Worm (Caenorhabditis elegans) whole organism, dauer: ENCODE data around the gene Y81B9A.1.

Source experiments
- unc-62 ChIP-seq: sonication (generic microtip); optimal IDR thresholded peaks from 2 replicates; lab custom pipeline; 2017; ENCODE audit warnings: missing biosample characterization, missing genetic modification reagents, missing genetic modification characterization

Gene Y81B9A.1

DNA sequence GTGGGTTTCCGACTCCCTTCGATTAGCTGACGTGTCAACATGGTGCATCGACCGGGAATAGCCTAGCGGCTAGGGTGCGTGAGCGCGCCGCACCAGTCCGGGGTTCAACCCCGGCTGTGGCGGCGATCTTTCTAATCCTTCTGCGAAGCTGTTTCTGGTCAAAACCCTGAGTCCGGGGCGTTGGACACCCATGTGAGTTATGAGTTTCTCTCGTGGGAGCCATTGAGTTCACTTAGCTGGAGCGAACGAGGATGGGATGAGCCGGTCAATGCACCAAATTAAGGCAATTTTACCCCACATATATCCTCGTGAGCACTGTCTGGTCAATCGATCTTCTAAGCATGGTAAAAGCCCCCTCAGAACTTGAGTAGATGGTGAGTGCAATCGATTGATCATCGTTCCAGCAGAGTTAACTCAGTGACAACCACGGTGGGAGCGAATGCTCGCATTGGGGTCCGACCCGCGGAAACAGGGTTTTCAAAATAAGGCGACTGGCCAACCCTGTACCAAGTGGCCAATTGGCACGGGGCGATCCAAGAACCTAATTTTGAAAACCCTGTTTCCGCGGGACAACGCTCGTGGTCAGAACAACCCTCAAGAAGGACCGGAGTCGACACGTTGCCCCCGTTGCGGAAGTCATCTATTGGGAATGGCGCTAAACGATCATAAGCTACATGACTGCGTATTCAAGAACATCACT lies at the start of gene Y81B9A.1:
TSS of gene Y81B9A.1 (plus strand) at position 650 of the 700 bp plus-strand sequence.
- no peak for TF ChIP-seq unc-62 (GFP tag; lab: Kevin White, UChicago)

- no peak for TF ChIP-seq unc-62 (GFP tag; lab: Kevin White, UChicago)
Observed at ce11 chrX:9145848-9146247, 46.4 kb upstream of the Y81B9A.1 start, which contains the start of gene B0563.5. Gene B0563.5 (plus strand): TSS chrX:9146148.

ce11 chrX:9146953-9147352 lies 45.3 kb upstream of the Y81B9A.1 start:
- no peak for TF ChIP-seq unc-62 (GFP tag; lab: Kevin White, UChicago)

- no peak for TF ChIP-seq unc-62 (GFP tag; lab: Kevin White, UChicago)
Observed at ce11 chrX:9150269-9150744, 41.9 kb upstream of the Y81B9A.1 start, which contains the start of gene tmbi-4. Gene tmbi-4 (plus strand): TSS chrX:9150694.

- TF ChIP-seq unc-62 (GFP tag; lab: Kevin White, UChicago) = no peak
Observed at ce11 chrX:9154216-9154615, 38.0 kb upstream of the Y81B9A.1 start, which contains the start of gene B0563.7. Gene B0563.7 (minus strand): TSS chrX:9154316.

DNA sequence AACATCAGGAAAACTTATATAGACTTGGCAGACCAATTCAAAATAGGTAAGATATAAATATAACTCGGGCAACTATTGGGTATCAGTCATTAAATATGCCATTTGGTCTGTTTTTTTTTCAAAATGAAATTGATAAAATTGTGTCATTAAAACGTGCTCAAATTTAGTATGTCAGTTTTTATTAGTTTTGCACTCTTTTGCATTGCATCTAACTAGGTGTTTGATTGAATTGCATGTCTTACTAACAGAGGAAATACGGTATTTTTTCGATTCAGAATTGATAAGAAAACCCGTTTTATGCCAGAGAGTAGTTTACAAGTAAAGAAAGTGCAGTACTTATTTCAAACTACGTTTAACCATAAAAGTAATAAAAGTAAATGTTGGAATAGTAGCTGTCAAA lies 36.5 kb upstream of the Y81B9A.1 start:
- no peak for TF ChIP-seq unc-62 (GFP tag; lab: Kevin White, UChicago)

DNA sequence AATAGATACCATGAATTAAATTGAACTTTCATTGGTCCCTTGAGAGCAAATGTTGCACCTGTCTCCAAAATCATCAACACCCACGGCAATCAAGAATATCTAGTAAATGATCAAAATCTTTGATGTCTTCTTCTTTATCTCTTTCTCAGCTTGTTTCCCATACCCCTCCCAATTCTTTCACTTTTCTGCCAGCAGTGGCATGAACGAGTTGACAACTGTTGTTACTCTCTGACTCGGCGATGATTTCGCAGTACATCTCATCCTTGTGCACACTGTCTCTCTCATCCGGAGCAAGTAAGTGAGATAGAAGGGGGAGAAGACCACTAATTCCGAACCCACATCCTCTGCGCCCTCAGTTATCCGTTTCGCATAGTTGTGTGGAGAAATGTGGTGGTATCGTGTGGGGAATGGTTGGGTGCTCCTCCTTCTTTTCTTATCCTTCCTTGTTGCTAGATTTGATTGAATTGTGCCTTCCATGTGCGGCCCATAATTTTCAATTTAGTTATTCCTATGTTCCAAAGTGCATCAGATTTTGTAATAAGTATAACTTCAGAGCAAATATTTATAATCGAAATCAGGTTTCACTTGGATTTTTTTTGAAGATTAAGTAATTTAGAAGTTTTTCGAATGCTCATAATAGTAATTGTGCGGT lies 30.9 kb upstream of the Y81B9A.1 start:
- TF ChIP-seq unc-62 (GFP tag; lab: Kevin White, UChicago) = no peak

DNA sequence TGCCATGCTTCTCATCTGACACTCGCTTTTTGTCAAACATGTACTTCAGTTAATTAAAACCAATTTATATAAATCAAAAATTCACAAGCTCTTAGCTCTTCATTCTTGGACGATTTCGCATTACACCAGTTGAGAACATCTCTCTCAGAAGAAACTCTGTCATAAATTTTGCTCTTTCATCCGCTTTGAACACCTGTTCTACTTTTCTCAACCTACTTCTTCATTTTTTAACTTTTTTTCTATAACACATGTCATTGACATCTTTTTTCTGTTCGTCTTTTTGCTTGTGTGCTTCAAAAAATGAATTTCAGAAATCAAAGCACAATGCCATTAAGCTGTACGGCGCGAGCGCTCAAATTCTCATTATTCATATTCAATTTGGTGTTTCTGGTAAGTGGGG lies 29.4 kb upstream of the Y81B9A.1 start, which contains the start of gene tsp-11:
TSS of gene tsp-11 (plus strand) at position 301 of the 400 bp plus-strand sequence.
- TF ChIP-seq unc-62 (GFP tag; lab: Kevin White, UChicago) = no peak

DNA sequence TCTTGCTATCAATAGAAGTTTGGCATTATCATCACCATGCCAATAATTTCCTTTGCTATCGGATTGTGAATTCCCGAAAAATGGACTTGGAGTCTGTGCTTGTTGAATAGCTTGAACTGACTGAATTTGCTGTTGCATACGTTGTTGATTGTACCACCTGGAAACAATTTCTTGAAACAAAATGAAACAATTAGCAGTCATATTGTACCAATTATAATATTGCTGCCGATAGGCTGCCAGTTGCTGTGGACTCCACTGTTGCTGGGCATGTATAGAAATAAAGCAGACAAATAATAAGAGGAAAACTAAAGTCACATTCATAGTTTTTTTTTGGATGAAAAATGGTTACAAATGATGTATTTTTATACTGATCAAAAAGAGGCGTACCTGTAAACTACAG lies 25.3 kb upstream of the Y81B9A.1 start, which contains the start of gene B0563.10:
TSS of gene B0563.10 (minus strand) at position 325 of the 400 bp plus-strand sequence.
- no peak for TF ChIP-seq unc-62 (GFP tag; lab: Kevin White, UChicago)

- TF ChIP-seq unc-62 (GFP tag; lab: Kevin White, UChicago) = no peak
Observed at ce11 chrX:9168239-9168638, 24.0 kb upstream of the Y81B9A.1 start, which contains the start of gene B0563.9. Gene B0563.9 (plus strand): TSS chrX:9168539.

DNA sequence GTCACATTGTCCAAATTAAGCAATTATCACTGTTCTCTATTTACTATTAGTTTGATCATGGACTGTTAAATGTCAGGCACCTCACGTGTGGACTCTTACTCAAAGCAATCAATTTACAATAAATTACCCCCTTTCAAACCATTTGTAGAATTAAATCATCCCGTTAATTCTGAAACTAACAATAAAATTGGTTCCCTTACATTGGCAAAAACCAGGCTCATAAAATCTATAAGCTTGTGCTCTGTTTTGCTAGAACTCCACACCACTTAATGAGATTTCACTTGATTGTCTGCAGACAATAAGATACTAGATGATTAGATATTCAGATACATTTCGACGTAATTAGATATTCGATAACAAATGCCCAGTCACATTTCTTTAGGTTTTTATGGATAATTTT lies 22.2 kb upstream of the Y81B9A.1 start:
- TF ChIP-seq unc-62 (GFP tag; lab: Kevin White, UChicago) = no peak

- TF ChIP-seq unc-62 (GFP tag; lab: Kevin White, UChicago) = no peak
Observed at ce11 chrX:9171241-9171640, 21.0 kb upstream of the Y81B9A.1 start, which contains the start of gene B0563.1. Gene B0563.1 (plus strand): TSS chrX:9171541.

- no peak for TF ChIP-seq unc-62 (GFP tag; lab: Kevin White, UChicago)
Observed at ce11 chrX:9172278-9172677, 20.0 kb upstream of the Y81B9A.1 start, which contains the start of gene B0563.18. Gene B0563.18 (plus strand): TSS chrX:9172578.

- TF ChIP-seq unc-62 (GFP tag; lab: Kevin White, UChicago) = no peak
Observed at ce11 chrX:9172733-9173132, 19.5 kb upstream of the Y81B9A.1 start.

DNA sequence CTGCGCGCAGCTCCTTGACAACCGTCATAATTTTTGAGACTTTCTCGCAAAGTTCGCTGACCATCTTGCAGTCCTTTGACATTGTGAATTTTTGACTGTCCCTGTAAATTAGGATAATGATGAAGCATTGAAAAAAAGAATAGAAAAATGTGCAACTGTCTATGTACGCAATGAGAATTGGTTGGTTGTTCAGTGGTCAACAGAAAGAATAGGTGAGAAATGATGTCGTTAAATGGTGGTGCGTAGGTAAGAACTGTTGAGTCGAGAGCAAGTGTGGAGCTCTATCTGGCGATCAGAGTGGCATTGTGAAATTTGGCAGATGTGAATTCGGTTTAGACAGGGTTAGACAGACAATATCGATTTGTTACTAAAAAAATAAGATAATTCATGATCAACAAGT lies 17.8 kb upstream of the Y81B9A.1 start, which contains the start of gene B0563.8:
TSS of gene B0563.8 (minus strand) at position 101 of the 400 bp plus-strand sequence.
- TF ChIP-seq unc-62 (GFP tag; lab: Kevin White, UChicago) = no peak

DNA sequence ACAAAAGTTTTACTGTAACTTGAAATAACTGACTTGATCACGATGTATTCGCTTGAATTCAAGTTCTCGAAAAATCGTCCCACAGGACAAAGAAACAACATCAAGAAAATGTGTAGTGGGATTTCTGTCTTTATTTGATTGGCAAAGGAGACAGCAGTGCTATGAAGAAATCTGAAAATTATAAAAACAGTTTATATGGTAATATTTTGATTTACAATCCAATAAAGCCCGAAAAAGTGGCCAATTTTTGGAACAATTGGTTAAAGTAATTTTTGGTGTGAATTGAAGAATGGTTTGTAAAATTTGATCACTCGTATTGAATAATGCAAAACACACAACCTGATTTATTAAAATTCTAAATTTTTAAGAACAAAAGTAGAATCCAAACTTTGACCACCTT lies 11.4 kb upstream of the Y81B9A.1 start, which contains the start of gene Y81B9A.4:
TSS of gene Y81B9A.4 (minus strand) at position 101 of the 400 bp plus-strand sequence.
- no peak for TF ChIP-seq unc-62 (GFP tag; lab: Kevin White, UChicago)
